Fruit fly (Drosophila melanogaster) whole organism, embryonic: ENCODE measurements around the gene Kdm5.

Experiments
- Antp ChIP-seq: fragments of 200-800 bp; sonication (Bioruptor generic); optimal IDR thresholded peaks from 3 replicates; lab custom pipeline; 2016; ENCODE audit warnings: missing biosample characterization, missing genetic modification characterization
- CG10267 ChIP-seq: fragments of 200-800 bp; sonication (Bioruptor generic); optimal IDR thresholded peaks from 2 replicates; lab custom pipeline; 2018; ENCODE audit warnings: missing biosample characterization, mild to moderate bottlenecking, missing genetic modification characterization, moderate library complexity
- CG11247 ChIP-seq: fragments of 200-800 bp; sonication (Bioruptor generic); IDR thresholded peaks from 2 replicates; pipeline ENCODE4 v1.3.6; 2022; ENCODE audit warnings: missing biosample characterization, missing genetic modification characterization
- CG12071 ChIP-seq: fragments of 200-800 bp; sonication (Bioruptor generic); optimal IDR thresholded peaks from 3 replicates; lab custom pipeline; 2018; ENCODE audit warnings: missing biosample characterization, mild to moderate bottlenecking, missing genetic modification characterization
- CG12299 ChIP-seq: fragments of 200-800 bp; sonication (Bioruptor generic); optimal IDR thresholded peaks from 2 replicates; lab custom pipeline; 2018; ENCODE audit warnings: missing biosample characterization, mild to moderate bottlenecking, missing genetic modification characterization
- CG15479 ChIP-seq: fragments of 200-800 bp; sonication (Bioruptor generic); optimal IDR thresholded peaks from 3 replicates; lab custom pipeline; 2019; ENCODE audit warnings: missing biosample characterization, mild to moderate bottlenecking, missing genetic modification characterization, moderate library complexity
- CG15514 ChIP-seq: fragments of 200-800 bp; sonication (Bioruptor generic); optimal IDR thresholded peaks from 3 replicates; lab custom pipeline; 2017; ENCODE audit warnings: missing biosample characterization, missing genetic modification characterization, mild to moderate bottlenecking, moderate library complexity, missing genetic modification reagents
- CG1832 ChIP-seq: fragments of 200-800 bp; sonication (Bioruptor generic); optimal IDR thresholded peaks from 2 replicates; lab custom pipeline; 2017; ENCODE audit warnings: missing biosample characterization, mild to moderate bottlenecking, missing genetic modification characterization, inconsistent platforms
- CG3065 ChIP-seq: fragments of 200-800 bp; sonication (Bioruptor generic); optimal IDR thresholded peaks from 2 replicates; lab custom pipeline; 2016; ENCODE audit warnings: missing biosample characterization, missing genetic modification characterization
- CG4424 ChIP-seq: fragments of 200-800 bp; sonication (Bioruptor generic); optimal IDR thresholded peaks from 3 replicates; lab custom pipeline; 2016; ENCODE audit warnings: missing biosample characterization, missing genetic modification characterization
- CG4820 ChIP-seq: fragments of 200-800 bp; sonication (Bioruptor generic); optimal IDR thresholded peaks from 3 replicates; lab custom pipeline; 2016; ENCODE audit warnings: missing biosample characterization, missing genetic modification characterization
- CG6813 ChIP-seq: fragments of 200-800 bp; sonication (Bioruptor generic); optimal IDR thresholded peaks from 2 replicates; lab custom pipeline; 2017; ENCODE audit warnings: missing biosample characterization, missing genetic modification characterization, mild to moderate bottlenecking, moderate library complexity, missing genetic modification reagents
- CG7786 ChIP-seq: fragments of 200-800 bp; sonication (Bioruptor generic); optimal IDR thresholded peaks from 2 replicates; lab custom pipeline; 2016; ENCODE audit warnings: missing biosample characterization, missing genetic modification characterization
- CG7839 ChIP-seq: fragments of 200-800 bp; sonication (Bioruptor generic); optimal IDR thresholded peaks from 3 replicates; lab custom pipeline; 2018; ENCODE audit warnings: missing biosample characterization, mild to moderate bottlenecking, missing genetic modification characterization, moderate library complexity
- Deaf1 ChIP-seq: fragments of 200-800 bp; optimal IDR thresholded peaks from 3 replicates; lab custom pipeline; 2019; ENCODE audit warnings: missing biosample characterization, mild to moderate bottlenecking, missing genetic modification characterization, moderate library complexity
- Gug ChIP-seq: fragments of 200-800 bp; sonication (Bioruptor generic); IDR thresholded peaks from 4 replicates; pipeline ENCODE4 v1.3.6; 2022; ENCODE audit warnings: missing biosample characterization, missing genetic modification characterization
- H15 ChIP-seq: fragments of 200-800 bp; sonication (Bioruptor generic); IDR thresholded peaks from 3 replicates; pipeline ENCODE4 v1.3.6; 2022; ENCODE audit warnings: missing biosample characterization, missing genetic modification characterization
- Hmr ChIP-seq: fragments of 200-800 bp; sonication (Bioruptor generic); optimal IDR thresholded peaks from 3 replicates; lab custom pipeline; 2017; ENCODE audit warnings: mild to moderate bottlenecking, missing biosample characterization, missing genetic modification reagents, missing genetic modification characterization
- Hr78 ChIP-seq, 2 experiments: fragments of 200-800 bp in 1 of 2; fragments of >200 bp in 1 of 2; sonication (Bioruptor generic) in 1 of 2; optimal IDR thresholded peaks; 2 replicates each; lab custom pipeline; 2017 to 2019; ENCODE audit warnings: missing biosample characterization in 2 of 2, missing genetic modification characterization in 2 of 2, mild to moderate bottlenecking in 1 of 2, moderate library complexity in 1 of 2
- Lhr ChIP-seq: fragments of 200-800 bp; sonication (Bioruptor generic); optimal IDR thresholded peaks from 3 replicates; lab custom pipeline; 2017; ENCODE audit warnings: mild to moderate bottlenecking, missing biosample characterization, missing genetic modification reagents, missing genetic modification characterization
- Med ChIP-seq: fragments of 200-800 bp; sonication (Bioruptor generic); peaks from one replicate; lab custom pipeline; 2016; ENCODE audit warnings: missing biosample characterization, missing genetic modification characterization, mild to moderate bottlenecking, inconsistent platforms, moderate library complexity
- Nf-YA ChIP-seq: fragments of 200-800 bp; sonication (Bioruptor generic); IDR thresholded peaks from 2 replicates; pipeline ENCODE4 v1.3.6; 2022; ENCODE audit warnings: missing biosample characterization, missing genetic modification characterization
- PHDP ChIP-seq: fragments of 200-800 bp; sonication (Bioruptor generic); optimal IDR thresholded peaks from 3 replicates; lab custom pipeline; 2018; ENCODE audit warnings: missing biosample characterization, mild to moderate bottlenecking, missing genetic modification characterization, moderate library complexity
- Sin3A ChIP-seq: fragments of >200 bp; optimal IDR thresholded peaks from 2 replicates; lab custom pipeline; 2018
- Trl ChIP-seq, 3 experiments: fragments of >200 bp in 2 of 3; fragments of 200-800 bp in 1 of 3; sonication (Bioruptor generic) in 1 of 3; optimal IDR thresholded peaks; 2 replicates in 1 of 3; 3 replicates in 2 of 3; lab custom pipeline; 2016 to 2017; ENCODE audit warnings: missing biosample characterization in 1 of 3, missing genetic modification characterization in 1 of 3
- ato ChIP-seq: fragments of 200-800 bp; sonication (Bioruptor generic); IDR thresholded peaks from 2 replicates; pipeline ENCODE4 v1.3.6; 2022; ENCODE audit warnings: missing biosample characterization, missing genetic modification characterization; ENCODE audit not compliant: partially characterized antibody
- bbx ChIP-seq: fragments of 200-800 bp; sonication (Bioruptor generic); IDR thresholded peaks from 2 replicates; pipeline ENCODE4 v1.3.6; 2022; ENCODE audit warnings: missing biosample characterization, missing genetic modification characterization; ENCODE audit not compliant: partially characterized antibody
- crc ChIP-seq: fragments of 200-800 bp; sonication (Bioruptor generic); optimal IDR thresholded peaks from 2 replicates; lab custom pipeline; 2016; ENCODE audit warnings: missing biosample characterization, missing genetic modification characterization
- dmrt11E ChIP-seq: fragments of 200-800 bp; sonication (Bioruptor generic); optimal IDR thresholded peaks from 3 replicates; lab custom pipeline; 2018; ENCODE audit warnings: missing biosample characterization, mild to moderate bottlenecking, missing genetic modification characterization, moderate library complexity
- ewg ChIP-seq: fragments of 200-800 bp; sonication (Bioruptor generic); optimal IDR thresholded peaks from 3 replicates; lab custom pipeline; 2017; ENCODE audit warnings: mild to moderate bottlenecking, missing biosample characterization, missing genetic modification reagents, missing genetic modification characterization
- grn ChIP-seq: fragments of 200-800 bp; sonication (Bioruptor generic); optimal IDR thresholded peaks from 3 replicates; lab custom pipeline; 2017; ENCODE audit warnings: missing biosample characterization, missing genetic modification characterization
- her ChIP-seq: fragments of 200-800 bp; sonication (Bioruptor generic); optimal IDR thresholded peaks from 2 replicates; lab custom pipeline; 2016; ENCODE audit warnings: missing biosample characterization, missing genetic modification characterization
- insv ChIP-seq, 2 experiments: fragments of 200-800 bp; sonication (Bioruptor generic); optimal IDR thresholded peaks; 3 replicates each; lab custom pipeline; 2016 to 2018; ENCODE audit warnings: missing biosample characterization in 2 of 2, missing genetic modification characterization in 2 of 2
- kay ChIP-seq: fragments of 200-800 bp; sonication (Bioruptor generic); optimal IDR thresholded peaks from 2 replicates; lab custom pipeline; 2016; ENCODE audit warnings: missing biosample characterization, missing genetic modification characterization
- lbe ChIP-seq: fragments of 200-800 bp; sonication (Bioruptor generic); optimal IDR thresholded peaks from 2 replicates; lab custom pipeline; 2016; ENCODE audit warnings: missing biosample characterization, mild to moderate bottlenecking, missing genetic modification characterization
- nerfin-1 ChIP-seq: fragments of 200-800 bp; sonication (Bioruptor generic); optimal IDR thresholded peaks from 3 replicates; lab custom pipeline; 2019; ENCODE audit warnings: missing biosample characterization, mild to moderate bottlenecking, missing genetic modification characterization, moderate library complexity
- onecut ChIP-seq: fragments of 200-800 bp; sonication (Bioruptor generic); IDR thresholded peaks from 2 replicates; pipeline ENCODE4 v1.3.6; 2022; ENCODE audit warnings: missing biosample characterization, missing genetic modification characterization
- phol ChIP-seq: fragments of 200-800 bp; sonication (Bioruptor generic); optimal IDR thresholded peaks from 3 replicates; lab custom pipeline; 2018; ENCODE audit warnings: missing biosample characterization, mild to moderate bottlenecking, missing genetic modification characterization, moderate library complexity
- pros ChIP-seq: fragments of 200-800 bp; sonication (Bioruptor generic); optimal IDR thresholded peaks from 3 replicates; lab custom pipeline; 2019; ENCODE audit warnings: missing biosample characterization, mild to moderate bottlenecking, missing genetic modification characterization, moderate library complexity
- row ChIP-seq: fragments of 200-800 bp; sonication (Bioruptor generic); IDR thresholded peaks from 3 replicates; pipeline ENCODE4 v1.3.6; 2022; ENCODE audit warnings: missing biosample characterization, missing genetic modification characterization
- sens ChIP-seq: fragments of 200-800 bp; sonication (Bioruptor generic); peaks from one replicate; lab custom pipeline; 2016; ENCODE audit warnings: missing biosample characterization, missing genetic modification characterization
- stwl ChIP-seq: fragments of 200-800 bp; sonication (Bioruptor generic); optimal IDR thresholded peaks from 3 replicates; lab custom pipeline; 2018; ENCODE audit warnings: missing biosample characterization, mild to moderate bottlenecking, missing genetic modification characterization, moderate library complexity
- sug ChIP-seq: fragments of 200-800 bp; optimal IDR thresholded peaks from 2 replicates; lab custom pipeline; 2019; ENCODE audit warnings: missing biosample characterization, mild to moderate bottlenecking, missing genetic modification characterization, moderate library complexity
- tll ChIP-seq, 2 experiments: fragments of 200-800 bp in 1 of 2; fragments of >200 bp in 1 of 2; sonication (Bioruptor generic) in 1 of 2; optimal IDR thresholded peaks; 2 replicates each; lab custom pipeline; 2017 to 2019; ENCODE audit warnings: missing biosample characterization in 2 of 2, missing genetic modification characterization in 2 of 2, mild to moderate bottlenecking in 1 of 2, moderate library complexity in 1 of 2

The Kdm5 gene

DNA sequence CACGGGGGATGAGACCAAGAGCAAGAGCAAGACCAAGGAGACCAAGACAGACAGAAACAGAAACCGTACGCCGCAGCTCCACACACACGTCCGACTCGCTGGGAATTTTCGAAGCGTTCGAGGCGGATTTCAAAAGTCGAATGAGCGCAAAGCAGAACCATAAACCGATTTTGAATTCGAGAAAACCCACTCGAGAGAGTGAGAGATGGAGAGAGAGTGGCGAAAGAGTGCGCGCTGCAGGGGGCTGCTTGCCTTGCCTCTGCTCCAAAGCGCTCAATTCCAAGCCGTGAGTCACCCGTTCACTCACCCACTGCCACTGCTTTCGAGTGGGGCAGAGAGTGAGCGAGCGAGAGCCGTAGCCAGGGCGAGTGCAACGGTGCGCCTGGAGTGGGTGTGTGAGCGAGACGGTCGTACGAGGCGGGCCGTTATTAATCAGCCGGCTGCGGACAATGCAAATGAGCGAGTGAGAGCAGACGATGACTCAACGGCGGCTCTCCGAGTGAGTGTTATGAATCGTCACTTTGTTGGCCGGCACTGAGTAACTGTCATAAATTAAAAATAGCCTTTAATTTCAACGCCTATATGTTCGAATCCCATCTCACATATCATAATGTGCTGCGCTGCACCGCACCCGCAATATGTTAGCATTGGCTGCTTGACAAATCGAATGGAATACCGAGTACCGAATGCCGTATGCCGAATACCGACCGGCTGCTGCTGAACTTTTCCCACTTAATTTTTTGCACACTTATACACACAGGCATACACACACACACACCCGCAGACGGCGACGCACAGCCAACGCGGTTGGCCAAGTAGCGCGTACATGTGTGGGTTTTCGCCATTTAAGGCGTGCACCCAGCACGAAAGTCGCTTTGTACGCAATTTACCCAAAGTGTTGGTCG, 19.1 kb downstream of the Kdm5 start (continued):
- TF ChIP-seq sug (tag; lab: Kevin White, UChicago) (peak; percentile 99), CG12071 (GFP tag; lab: Kevin White, UChicago) (peak; percentile 68), Gug (GFP tag; lab: Robert Waterston, UW) (no peak), nerfin-1 (tag; lab: Kevin White, UChicago) (peak; percentile 32), kay (GFP tag; lab: Kevin White, UChicago) (peak; percentile 98), CG6813 (GFP tag; lab: Kevin White, UChicago) (peak; percentile 64), onecut (GFP tag; lab: Robert Waterston, UW) (peak; percentile 8; the same call in 1 of the 2 replicates), CG7839 (tag; lab: Kevin White, UChicago) (peak; percentile 27), CG12299 (tag; lab: Kevin White, UChicago) (peak; percentile 64), Hmr (GFP tag; lab: Kevin White, UChicago) (peak; percentile 39), Sin3A (peak; percentile 3), PHDP (tag; lab: Kevin White, UChicago) (peak; percentile 22), lbe (GFP tag; lab: Kevin White, UChicago) (peak; percentile 70), ato (GFP tag; lab: Robert Waterston, UW) (no peak), Lhr (GFP tag; lab: Kevin White, UChicago) (no peak)
- TF ChIP-seq, all 482 proteins: peak for 118

dm6 chr2L:5979055-5979399, 20.3 kb downstream of the Kdm5 start:
- peak; percentile 40 for TF ChIP-seq pros (GFP tag; lab: Kevin White, UChicago)
- TF ChIP-seq CG10267 (tag; lab: Kevin White, UChicago): peak; percentile 42
- peak; percentile 31 for TF ChIP-seq CG3065
- TF ChIP-seq Antp (GFP tag; lab: Kevin White, UChicago): no peak
- peak; percentile 95 for TF ChIP-seq ewg
- no peak for TF ChIP-seq CG11247
- peak; percentile 46 for TF ChIP-seq CG1832 (GFP tag; lab: Kevin White, UChicago)
- TF ChIP-seq Hr78 (GFP tag; optimal IDR thresholded peaks at IDR 0.05; lab: Kevin White, UChicago): peak in 1 of 2 experiments; percentile 33
- TF ChIP-seq CG4424: no peak
- peak; percentile 79 for TF ChIP-seq CG15479
- peak; percentile 38 for TF ChIP-seq Med (GFP tag; lab: Kevin White, UChicago)
- peak; percentile 93 for TF ChIP-seq sug (tag; lab: Kevin White, UChicago)
- no peak for TF ChIP-seq dmrt11E (tag; lab: Kevin White, UChicago)
- TF ChIP-seq CG12071 (GFP tag; lab: Kevin White, UChicago): peak; percentile 7
- peak; percentile 61 for TF ChIP-seq phol (tag; lab: Kevin White, UChicago)
- peak; percentile 49 for TF ChIP-seq grn

DNA sequence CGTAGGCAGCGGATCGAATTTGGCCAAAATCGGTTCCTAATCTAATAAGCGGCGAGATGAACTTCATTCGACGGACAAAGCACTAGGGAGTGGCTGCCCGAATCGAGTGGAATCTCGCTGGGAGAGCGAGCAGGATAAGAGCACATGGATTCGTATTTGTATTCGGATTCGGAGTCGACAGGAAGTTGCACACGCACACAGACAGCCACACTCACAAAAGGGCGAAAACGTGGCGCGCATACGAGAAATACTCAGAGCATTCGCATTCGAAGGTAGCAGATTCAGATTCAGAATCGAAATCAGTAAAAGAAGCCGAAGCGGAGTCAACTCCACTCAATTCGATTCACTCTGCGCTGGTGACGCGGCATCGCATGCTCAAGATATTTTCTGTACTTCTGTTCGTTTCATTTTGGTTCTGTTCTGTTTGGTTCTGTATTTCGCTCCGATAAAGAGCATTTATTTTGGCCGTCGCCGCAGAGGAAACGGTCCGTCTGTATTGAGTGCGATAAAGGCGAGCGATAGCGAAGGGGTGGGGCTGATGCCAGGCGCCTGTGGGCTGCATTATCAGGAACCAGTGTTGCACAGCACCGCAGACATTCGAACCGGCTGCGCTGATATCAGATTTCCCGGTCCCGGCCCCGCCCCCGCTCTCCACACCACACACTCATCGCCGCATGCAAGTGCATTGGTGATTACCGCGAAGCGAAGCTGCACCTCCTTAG, 20.8 kb downstream of the Kdm5 start:
- peak in 1 of 2 experiments; percentile 4 for TF ChIP-seq tll (GFP tag; optimal IDR thresholded peaks at IDR 0.05; lab: Kevin White, UChicago)
- no peak for TF ChIP-seq her (GFP tag; lab: Kevin White, UChicago)
- TF ChIP-seq Trl (optimal IDR thresholded peaks at IDR 0.05; lab: Kevin White, UChicago): peak in 1 of 2 experiments; percentile 21
- TF ChIP-seq Trl (GFP tag; optimal IDR thresholded peaks at IDR 0.05; lab: Kevin White, UChicago): no peak
- peak in 1 of 2 experiments; percentile 85 for TF ChIP-seq insv (GFP tag; optimal IDR thresholded peaks at IDR 0.05; lab: Kevin White, UChicago)
- TF ChIP-seq row (GFP tag; lab: Robert Waterston, UW): no peak
- TF ChIP-seq CG7786 (GFP tag; lab: Kevin White, UChicago): no peak
- peak; percentile 11 for TF ChIP-seq CG15514 (GFP tag; lab: Kevin White, UChicago)
- TF ChIP-seq CG4820 (GFP tag; lab: Kevin White, UChicago): no peak
- peak; percentile 2 for TF ChIP-seq stwl (tag; lab: Kevin White, UChicago)
- TF ChIP-seq H15 (GFP tag; lab: Robert Waterston, UW): no peak
- TF ChIP-seq Deaf1 (tag; lab: Kevin White, UChicago): peak; percentile 58
- TF ChIP-seq crc (GFP tag; lab: Kevin White, UChicago): no peak
- no peak for TF ChIP-seq Nf-YA (GFP tag; lab: Robert Waterston, UW)
- no peak for TF ChIP-seq bbx (GFP tag; lab: Robert Waterston, UW)
- peak; percentile 56 for TF ChIP-seq sens (GFP tag; lab: Kevin White, UChicago)
- TF ChIP-seq CG6813 (GFP tag; lab: Kevin White, UChicago): no peak
